Fruit fly (Drosophila melanogaster) S2 (cell line): ENCODE results near the gene CG15418.

Experiments used
- CG8478 ChIP-seq: fragments of >200 bp; optimal IDR thresholded peaks from 2 replicates; lab custom pipeline; 2018
- CTCF ChIP-seq, 2 experiments: fragments of >200 bp; optimal IDR thresholded peaks; 2 replicates each; lab custom pipeline; 2018

CG15418 gene

DNA sequence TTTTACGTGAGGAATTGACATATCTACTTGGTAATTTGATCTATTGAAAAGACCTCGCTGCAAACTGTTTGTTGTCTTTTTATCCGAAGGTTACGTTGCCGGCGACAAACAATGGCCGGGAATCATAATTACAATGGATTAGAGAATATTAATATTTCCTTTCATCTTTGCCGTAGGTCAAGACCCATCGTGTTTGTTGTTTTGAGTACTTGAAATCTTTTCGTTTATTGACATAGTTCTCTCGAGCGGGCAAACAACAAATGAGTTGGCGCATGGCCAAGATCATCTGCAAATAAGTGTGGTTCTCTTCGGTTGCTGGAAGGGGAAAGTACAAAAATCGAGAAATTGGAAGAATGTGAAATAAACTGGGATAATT, 37.2 kb downstream of the CG15418 start:
- TF ChIP-seq CG8478 (no peak), CTCF (optimal IDR thresholded peaks at IDR 0.05; lab: Kevin White, UChicago) (no peak)

DNA sequence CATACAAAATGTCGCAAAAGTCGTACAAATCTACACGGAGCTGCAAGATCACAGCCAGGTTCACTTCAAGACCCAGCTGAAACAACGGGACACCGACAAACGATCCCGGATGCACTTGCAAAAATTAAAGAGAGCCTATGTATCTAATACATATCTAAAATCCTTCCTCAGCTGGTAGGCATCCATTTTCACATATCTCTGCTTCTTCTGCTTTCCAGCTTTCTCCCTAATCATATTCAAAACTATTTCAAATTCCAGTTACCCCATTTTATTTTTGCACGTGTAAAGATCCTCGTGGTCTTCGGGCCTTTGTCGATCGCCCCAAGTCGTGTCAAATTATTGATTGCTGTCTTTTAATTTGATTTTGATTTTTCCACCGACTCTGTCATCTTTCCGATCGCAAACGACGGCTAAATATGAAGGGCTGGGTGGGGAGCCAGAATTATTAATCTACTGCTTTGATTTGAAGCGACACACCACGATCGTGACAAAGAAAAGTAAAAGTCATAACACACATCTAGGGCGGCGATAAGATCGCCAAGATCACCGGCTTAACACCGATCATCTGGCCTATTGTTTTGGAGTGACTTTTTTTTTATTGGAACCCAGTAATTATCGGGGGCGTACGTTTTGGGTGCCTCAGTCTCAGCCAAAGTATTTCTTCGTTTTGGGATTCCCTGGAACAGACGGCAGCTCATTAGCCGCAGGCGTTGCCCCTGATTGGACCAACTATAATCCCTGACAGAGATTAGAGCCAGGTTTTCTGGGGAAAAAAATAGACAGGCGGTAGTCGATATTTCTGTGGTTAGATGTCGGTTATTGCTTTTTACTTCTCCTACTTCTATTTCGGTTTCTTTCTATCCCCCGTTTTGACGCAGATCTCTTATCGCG, 37.9 kb downstream of the CG15418 start:
- TF ChIP-seq CTCF (optimal IDR thresholded peaks at IDR 0.05; lab: Kevin White, UChicago) (no peak), CG8478 (no peak)

DNA sequence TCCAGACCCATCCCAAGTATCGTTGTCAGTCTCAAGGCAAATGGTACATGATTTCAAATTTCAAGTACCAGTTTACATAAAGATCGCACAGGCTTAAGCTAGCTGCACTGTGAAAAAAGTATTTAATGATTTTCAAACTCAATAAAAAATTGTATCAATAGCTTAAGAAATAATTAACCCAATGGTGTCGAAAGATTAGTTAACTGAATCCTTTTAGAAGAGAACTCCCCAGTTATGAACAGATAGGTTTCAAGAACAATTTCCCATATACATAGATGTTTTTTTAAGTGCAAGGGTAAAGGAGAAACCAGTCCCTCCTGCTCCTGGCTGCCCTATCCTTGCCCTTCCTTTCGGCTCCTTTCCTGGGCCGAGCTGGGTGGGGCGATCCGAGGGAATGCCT, 38.8 kb downstream of the CG15418 start:
- TF ChIP-seq CG8478 (no peak), CTCF (optimal IDR thresholded peaks at IDR 0.05; lab: Kevin White, UChicago) (no peak)

DNA sequence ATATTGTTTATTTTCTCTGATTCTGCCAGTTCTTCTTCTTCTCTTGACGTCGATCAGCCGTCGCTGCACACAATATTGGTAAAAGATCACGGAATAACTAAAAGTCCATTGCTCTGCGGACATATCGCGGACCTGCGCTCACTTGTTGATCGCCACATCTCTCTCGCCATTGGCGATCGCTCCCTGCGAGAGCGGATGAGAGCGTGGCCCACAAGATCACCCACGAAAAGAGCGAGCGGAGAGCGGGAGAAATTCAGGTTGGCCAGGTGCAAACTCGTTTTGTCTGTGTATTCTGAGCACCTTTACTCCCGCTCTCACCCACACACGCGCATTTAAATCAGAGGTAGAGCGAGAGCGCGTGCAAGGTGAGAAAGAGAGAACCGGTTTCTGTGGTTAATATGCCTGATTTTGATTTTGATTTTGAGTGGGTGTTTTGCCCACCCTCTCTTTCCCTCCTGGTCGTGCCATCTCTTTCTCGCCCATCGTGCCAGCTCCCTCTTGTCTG, 40.8 kb downstream of the CG15418 start, which contains the start of gene sob:
TSS of gene sob (minus strand) at position 102 of the 505 bp plus-strand sequence.
- no peak for TF ChIP-seq CG8478

DNA sequence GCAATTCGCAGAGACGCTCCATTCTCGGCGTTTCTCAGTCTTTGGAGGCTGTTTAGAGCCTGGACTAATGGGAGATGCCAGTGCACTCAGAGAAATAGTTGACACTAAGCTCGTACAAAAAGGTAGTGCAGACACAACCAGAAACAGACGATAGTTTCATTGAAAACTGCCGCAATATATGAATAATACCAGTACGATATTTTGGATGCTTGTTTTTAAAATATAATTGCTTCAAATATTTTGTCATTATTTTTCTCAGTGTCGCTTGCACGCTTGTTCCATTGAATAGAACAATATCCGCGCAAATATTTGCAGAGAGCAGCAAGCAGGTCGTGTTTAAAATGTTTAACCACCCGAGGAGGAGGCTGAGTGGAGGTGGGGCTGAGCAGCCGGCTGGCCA, 45.0 kb downstream of the CG15418 start:
- no peak for TF ChIP-seq CG8478
- TF ChIP-seq CTCF (optimal IDR thresholded peaks at IDR 0.05; lab: Kevin White, UChicago): no peak

DNA sequence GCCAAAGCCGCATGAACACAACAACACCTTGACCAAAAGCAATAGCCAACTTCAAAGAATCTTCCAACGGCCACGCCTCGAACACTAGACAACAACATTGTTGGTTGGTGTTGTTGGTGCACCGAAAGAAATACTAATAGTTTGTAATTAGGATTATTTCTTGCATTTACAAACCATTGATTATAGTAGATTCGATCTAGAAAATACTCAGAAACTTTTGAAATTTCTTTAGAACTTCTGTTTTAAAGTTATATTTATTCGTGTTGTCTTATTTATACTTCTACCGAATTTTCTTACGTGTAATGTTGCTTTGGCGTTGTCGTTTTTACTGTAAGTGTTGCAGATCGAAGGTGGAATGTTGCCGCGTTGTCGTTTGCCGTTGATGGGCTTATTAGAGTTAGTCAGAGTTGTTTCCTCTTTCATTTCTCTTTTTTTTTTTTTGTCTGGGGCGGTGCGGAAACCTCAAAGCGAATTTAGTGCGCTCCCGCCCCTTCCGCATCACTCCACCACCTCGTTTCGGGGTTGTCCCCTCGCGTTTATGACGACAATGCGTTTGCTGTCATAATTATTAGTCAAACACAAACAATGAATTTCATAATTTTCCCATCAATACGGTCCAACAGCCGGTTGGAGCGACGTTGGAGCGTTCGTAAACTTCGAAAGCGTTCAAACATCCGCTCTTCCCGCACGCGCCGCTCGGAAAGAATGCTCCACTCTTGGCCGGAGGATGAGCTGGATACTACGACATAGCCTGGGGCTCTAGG, 45.6 kb downstream of the CG15418 start, which contains the start of gene CG43815:
TSS of gene CG43815 (plus strand) at position 532 of the 764 bp plus-strand sequence.
- TF ChIP-seq CG8478: no peak
- TF ChIP-seq CTCF (optimal IDR thresholded peaks at IDR 0.05; lab: Kevin White, UChicago): no peak

DNA sequence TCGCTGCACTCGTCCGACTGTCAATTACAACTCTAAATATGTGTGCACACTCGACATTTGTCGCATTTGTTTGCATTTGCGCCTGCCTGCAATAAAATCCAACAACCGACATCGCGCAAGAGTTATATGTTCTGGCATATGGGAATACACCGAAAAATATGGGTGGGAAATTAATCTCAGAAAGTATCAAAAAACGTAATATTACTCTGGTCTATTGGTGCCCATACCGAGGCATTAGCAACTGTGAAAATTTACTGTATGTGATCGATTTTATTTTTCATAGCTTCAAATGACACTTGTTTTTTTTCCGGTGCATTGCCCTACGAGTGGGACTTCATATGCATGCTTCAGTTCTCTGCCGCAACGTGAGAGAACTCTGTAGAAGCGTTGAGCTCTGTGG, 47.6 kb downstream of the CG15418 start:
- TF ChIP-seq CTCF (optimal IDR thresholded peaks at IDR 0.05; lab: Kevin White, UChicago): no peak
- TF ChIP-seq CG8478: no peak

DNA sequence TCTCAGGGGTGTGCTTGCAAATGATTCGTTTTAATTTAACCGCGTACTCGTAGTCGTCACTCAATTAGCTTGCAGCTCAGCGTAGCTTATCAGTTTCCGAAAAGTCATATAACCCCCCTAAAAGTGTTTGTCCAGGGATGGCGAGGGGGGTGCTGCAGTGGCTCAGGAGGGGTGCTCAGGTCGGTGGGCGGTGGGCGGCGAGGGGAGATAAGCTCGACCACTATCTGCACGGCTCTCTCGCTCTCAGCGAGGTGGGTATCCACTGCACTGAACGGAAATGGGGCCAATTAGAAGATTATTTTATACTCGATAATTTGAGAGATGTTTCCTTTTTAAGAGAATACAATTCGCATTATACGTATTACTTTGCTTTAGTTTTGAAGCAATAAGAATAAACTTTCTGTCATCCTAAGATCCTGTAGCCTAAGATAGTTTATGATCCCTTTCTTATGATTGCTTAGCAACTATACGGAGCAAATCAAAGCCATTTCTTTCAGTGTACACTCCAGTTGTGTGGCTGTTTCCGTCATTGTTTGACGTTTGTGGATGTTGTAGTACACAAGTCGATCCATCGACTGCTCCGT, 48.2 kb downstream of the CG15418 start:
- no peak for TF ChIP-seq CTCF (optimal IDR thresholded peaks at IDR 0.05; lab: Kevin White, UChicago)

DNA sequence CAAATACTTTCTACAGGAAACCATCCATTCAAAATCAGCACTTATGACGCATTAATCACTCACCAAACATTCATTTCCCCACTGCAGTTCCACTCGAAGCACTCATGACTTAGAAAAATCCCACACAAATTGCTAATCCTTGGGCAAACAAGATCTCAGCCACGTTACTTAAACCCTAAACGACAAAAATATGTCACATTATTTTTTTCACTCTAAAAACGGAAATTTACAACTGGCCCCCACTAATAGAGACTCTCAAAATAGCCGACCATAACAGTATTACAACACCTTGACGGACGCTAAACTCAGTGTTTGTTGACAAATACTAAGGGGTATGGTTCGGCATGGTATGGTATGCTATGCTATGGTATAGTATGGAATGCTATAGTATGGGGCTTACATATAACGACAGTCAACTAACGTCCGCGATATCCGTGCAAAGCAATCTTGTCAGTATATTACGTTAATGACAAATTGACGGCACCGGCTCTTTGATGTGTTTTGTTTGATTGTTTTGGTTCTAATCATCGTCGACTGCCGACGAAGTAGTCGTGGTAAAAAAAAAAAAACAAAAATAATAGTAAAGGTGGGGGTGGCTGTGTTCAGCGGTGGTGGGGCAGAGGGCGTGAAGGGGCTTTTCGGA, 48.9 kb downstream of the CG15418 start:
- TF ChIP-seq CTCF (optimal IDR thresholded peaks at IDR 0.05; lab: Kevin White, UChicago): no peak
- no peak for TF ChIP-seq CG8478

DNA sequence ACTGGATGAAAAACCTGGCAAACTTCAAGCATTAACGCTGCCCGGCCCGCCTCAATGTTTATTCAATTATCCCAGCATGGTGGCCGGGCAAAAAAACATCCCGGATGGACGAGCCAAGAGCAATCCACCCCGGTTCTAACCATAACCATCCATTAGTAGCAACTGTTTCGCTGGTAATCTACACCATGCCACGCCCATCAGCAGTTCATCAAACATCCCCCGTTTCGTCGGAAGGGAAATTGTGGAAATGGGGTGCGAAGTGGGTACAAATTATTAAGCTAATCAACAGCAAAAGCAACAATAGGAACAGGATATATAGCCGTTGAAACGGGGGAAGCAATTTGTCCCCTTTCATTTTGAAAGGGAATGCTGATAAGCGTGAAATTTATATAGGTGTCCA, 50.0 kb downstream of the CG15418 start:
- TF ChIP-seq CG8478 (no peak), CTCF (optimal IDR thresholded peaks at IDR 0.05; lab: Kevin White, UChicago) (no peak)
